Fruit fly (Drosophila melanogaster): Measurements from ENCODE around the gene Ipk2.

Ipk2 gene

dm6 chr2L:606165-606564, 32.1 kb upstream of the Ipk2 start (continued):
- TF ChIP-seq Ada2b (GFP tag; IDR thresholded peaks at IDR 0.05) = no peak
- no peak for TF ChIP-seq zf30C (GFP tag; optimal IDR thresholded peaks at IDR 0.05)
- no peak for TF ChIP-seq Dek (tag; optimal IDR thresholded peaks at IDR 0.05)
- TF ChIP-seq gt (GFP tag; IDR thresholded peaks at IDR 0.05) = no peak
- TF ChIP-seq CG3726 (GFP tag; IDR thresholded peaks at IDR 0.05) = no peak
- TF ChIP-seq CG34422 (GFP tag; IDR thresholded peaks at IDR 0.05) = 0 out of 3 replicates have a peak, but pooled peaks have one; percentile 26
- no peak for TF ChIP-seq bbx (GFP tag; IDR thresholded peaks at IDR 0.05; ENCODE audit: partially characterized antibody)
- TF ChIP-seq Dip3 (GFP tag; optimal IDR thresholded peaks at IDR 0.05) = no peak
- 0 out of 3 replicates have a peak, but pooled peaks have one; percentile 33 for TF ChIP-seq so (GFP tag; IDR thresholded peaks at IDR 0.05)
- 0 out of 2 replicates have a peak, but pooled peaks have one; percentile 16 for TF ChIP-seq Nf-YA (GFP tag; IDR thresholded peaks at IDR 0.05)
- TF ChIP-seq Fer3 (tag; optimal IDR thresholded peaks at IDR 0.05) = no peak
- TF ChIP-seq CG7839 (tag; optimal IDR thresholded peaks at IDR 0.05) = no peak
- no peak for TF ChIP-seq CG12299 (tag; optimal IDR thresholded peaks at IDR 0.05)
- no peak for TF ChIP-seq ind (GFP tag; optimal IDR thresholded peaks at IDR 0.05)
- no peak for TF ChIP-seq twi (tag; optimal IDR thresholded peaks at IDR 0.05)
- TF ChIP-seq wdn (GFP tag; IDR thresholded peaks at IDR 0.05) = no peak
- TF ChIP-seq Neu2 (GFP tag; optimal IDR thresholded peaks at IDR 0.05; ENCODE audit: borderline replicate concordance) = no peak
- no peak for TF ChIP-seq CG9876 (GFP tag; optimal IDR thresholded peaks at IDR 0.05)
- no peak for TF ChIP-seq CG7987 (GFP tag; optimal IDR thresholded peaks at IDR 0.05)
- TF ChIP-seq dmrt11E (tag; optimal IDR thresholded peaks at IDR 0.05) = peak; percentile 77
- TF ChIP-seq eyg (GFP tag; optimal IDR thresholded peaks at IDR 0.05) = no peak
- no peak for TF ChIP-seq pho (GFP tag; optimal IDR thresholded peaks at IDR 0.05)
- TF ChIP-seq bsh (GFP tag; optimal IDR thresholded peaks at IDR 0.05) = peak; percentile 60 to 64
- TF ChIP-seq CG18476 (GFP tag; optimal IDR thresholded peaks at IDR 0.05) = no peak
- no peak for TF ChIP-seq CG6854 (GFP tag; optimal IDR thresholded peaks at IDR 0.05)
- TF ChIP-seq CG9797 (GFP tag; optimal IDR thresholded peaks at IDR 0.05) = no peak
- TF ChIP-seq Rx (GFP tag; IDR thresholded peaks at IDR 0.05) = no peak
- no peak for TF ChIP-seq CG11695 (GFP tag; IDR thresholded peaks at IDR 0.05)
- no peak for TF ChIP-seq C15 (GFP tag; IDR thresholded peaks at IDR 0.05)
- TF ChIP-seq CG33557 (GFP tag; optimal IDR thresholded peaks at IDR 0.05) = peak; percentile 57
- TF ChIP-seq Bteb2 (GFP tag; optimal IDR thresholded peaks at IDR 0.05) = no peak
- no peak for TF ChIP-seq gfzf (GFP tag; optimal IDR thresholded peaks at IDR 0.05)
- no peak for TF ChIP-seq ftz-f1 (GFP tag; optimal IDR thresholded peaks at IDR 0.05)
- no peak for TF ChIP-seq NC2α (GFP tag; optimal IDR thresholded peaks at IDR 0.05)
- TF ChIP-seq aop (GFP tag; IDR thresholded peaks at IDR 0.05) = no peak
- no peak for TF ChIP-seq jing (GFP tag; optimal IDR thresholded peaks at IDR 0.05)
- TF ChIP-seq CG9437 (GFP tag; optimal IDR thresholded peaks at IDR 0.05) = no peak
- no peak for TF ChIP-seq CG17612 (GFP tag; IDR thresholded peaks at IDR 0.05)
- no peak for TF ChIP-seq CG14050 (GFP tag; IDR thresholded peaks at IDR 0.05)
- TF ChIP-seq CG17186 (GFP tag; optimal IDR thresholded peaks at IDR 0.05) = no peak
- no peak for TF ChIP-seq CG4707 (GFP tag; optimal IDR thresholded peaks at IDR 0.05)
- no peak for TF ChIP-seq luna (GFP tag; optimal IDR thresholded peaks at IDR 0.05)
- no peak for TF ChIP-seq kah (GFP tag; optimal IDR thresholded peaks at IDR 0.05)
- no peak for TF ChIP-seq Dbx (GFP tag; IDR thresholded peaks at IDR 0.05)
- peak; percentile 20 for TF ChIP-seq Atf3 (GFP tag; optimal IDR thresholded peaks at IDR 0.05)
- no peak for TF ChIP-seq Dref (GFP tag; IDR thresholded peaks at IDR 0.05)
- no peak for TF ChIP-seq psq (GFP tag; optimal IDR thresholded peaks at IDR 0.05)
- peak; percentile 35 for TF ChIP-seq gsb-n (tag; optimal IDR thresholded peaks at IDR 0.05)
- TF ChIP-seq CG2875 (GFP tag; optimal IDR thresholded peaks at IDR 0.05) = no peak
- no peak for TF ChIP-seq Fer2 (tag; optimal IDR thresholded peaks at IDR 0.05)
- TF ChIP-seq Ets65A (GFP tag) = no peak
- no peak for TF ChIP-seq CG5245 (GFP tag; optimal IDR thresholded peaks at IDR 0.05)

Data from whole organism, embryonic.